Worm (Caenorhabditis elegans) whole organism, L4 larva: ENCODE measurements around the gene rpl-37.

Experiments
- T20F7.1 ChIP-seq: fragments of 200-800 bp; sonication (Bioruptor generic); optimal IDR thresholded peaks from 2 replicates; lab custom pipeline; 2018; ENCODE audit warnings: mild to moderate bottlenecking, missing genetic modification characterization, missing compliant biosample characterization
- ama-1 ChIP-seq: fragments of 150-350 bp; optimal IDR thresholded peaks from 2 replicates; lab custom pipeline; 2014; ENCODE audit warnings: inconsistent platforms, mixed read lengths
- ceh-20 ChIP-seq: fragments of 200-800 bp; sonication (Bioruptor generic); IDR thresholded peaks from 2 replicates; pipeline ENCODE4 v1.3.6; 2022; ENCODE audit warnings: missing genetic modification reagents, missing genetic modification characterization, missing compliant biosample characterization
- ceh-28 ChIP-seq: fragments of 150-350 bp; optimal IDR thresholded peaks from 2 replicates; lab custom pipeline; 2014; ENCODE audit warnings: missing biosample characterization, missing genetic modification reagents, missing genetic modification characterization
- ceh-82 ChIP-seq: sonication (generic microtip); optimal IDR thresholded peaks from 2 replicates; lab custom pipeline; 2017; ENCODE audit warnings: missing biosample characterization, missing genetic modification characterization
- dmd-9 ChIP-seq: fragments of 200-800 bp; sonication (Bioruptor generic); IDR thresholded peaks from 2 replicates; pipeline ENCODE4 v1.3.6; 2022; ENCODE audit warnings: missing genetic modification reagents, missing genetic modification characterization, missing compliant biosample characterization
- hif-1 ChIP-seq, 2 experiments: sonication (generic microtip); optimal IDR thresholded peaks; 2 replicates each; lab custom pipeline; 2016 to 2017; ENCODE audit warnings: missing compliant biosample characterization in 2 of 2, missing genetic modification characterization in 2 of 2, missing genetic modification reagents in 2 of 2, missing genotype in 2 of 2, mild to moderate bottlenecking in 1 of 2
- nhr-237 ChIP-seq: sonication (generic microtip); optimal IDR thresholded peaks from 2 replicates; lab custom pipeline; 2017; ENCODE audit warnings: missing biosample characterization, missing genetic modification characterization
- nhr-76 ChIP-seq: fragments of 150-350 bp; optimal IDR thresholded peaks from 2 replicates; lab custom pipeline; 2014; ENCODE audit warnings: missing biosample characterization, missing genetic modification characterization
- pha-4 ChIP-seq, 2 experiments: fragments of 150-350 bp in 1 of 2; fragments of 200-800 bp in 1 of 2; sonication (Bioruptor generic) in 1 of 2; IDR thresholded peaks in 1 of 2; optimal IDR thresholded peaks in 1 of 2; 2 replicates each; pipeline versions ENCODE4 v1.3.6 to Lab custom; 2014 to 2022; ENCODE audit warnings: missing genetic modification characterization in 2 of 2, missing genetic modification reagents in 2 of 2, missing biosample characterization in 1 of 2, missing compliant biosample characterization in 1 of 2
- unc-130 ChIP-seq: sonication (generic microtip); optimal IDR thresholded peaks from 2 replicates; lab custom pipeline; 2016; ENCODE audit warnings: missing genetic modification reagents, missing genetic modification characterization, missing compliant biosample characterization
- unc-39 ChIP-seq: sonication (generic microtip); optimal IDR thresholded peaks from 2 replicates; lab custom pipeline; 2017; ENCODE audit warnings: missing biosample characterization, missing genetic modification characterization

ce11 chrIII:3562276-3562675 lies 33.8 kb downstream of the rpl-37 start:
- TF ChIP-seq ama-1 (no peak), ceh-28 (tag; lab: Kevin White, UChicago) (no peak), unc-130 (no peak), ceh-20 (GFP tag; lab: Robert Waterston, UW) (no peak), T20F7.1 (GFP tag; lab: Kevin White, UChicago) (no peak), dmd-9 (GFP tag; lab: Robert Waterston, UW) (no peak), ceh-82 (tag; lab: Kevin White, UChicago) (no peak), unc-39 (tag; lab: Kevin White, UChicago) (no peak), nhr-237 (tag; lab: Kevin White, UChicago) (no peak), pha-4 (GFP tag; IDR thresholded peaks at IDR 0.05; lab: Robert Waterston, UW) (no peak), pha-4 (tag; optimal IDR thresholded peaks at IDR 0.05; lab: Kevin White, UChicago) (no peak), nhr-76 (tag; lab: Kevin White, UChicago) (no peak), hif-1 (tag; optimal IDR thresholded peaks at IDR 0.05; lab: Kevin White, UChicago) (no peak)
